Fruit fly (Drosophila melanogaster): ENCODE measurements around the gene CG15365.

CG15365 gene

DNA sequence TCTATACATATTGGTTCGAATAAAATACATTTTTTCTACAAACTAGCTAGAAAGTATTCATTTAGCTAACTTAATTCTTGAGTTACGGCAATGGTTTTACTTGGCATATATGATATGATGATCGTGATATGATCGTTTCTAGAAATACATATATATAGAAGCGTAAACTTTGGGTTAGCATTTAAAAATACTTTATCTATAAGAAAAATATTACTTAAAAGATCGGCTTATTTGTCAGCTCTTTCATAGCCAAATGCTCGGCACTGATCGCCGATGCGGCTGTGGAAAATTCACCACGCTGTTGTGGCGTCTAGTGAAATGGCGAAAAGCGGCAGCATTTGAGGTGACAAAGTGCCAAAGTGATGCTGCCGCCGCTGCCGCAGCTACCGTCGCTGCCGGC is 60.6 kb downstream of the CG15365 start:
- TF ChIP-seq noc (tag; optimal IDR thresholded peaks at IDR 0.05): no peak

All from whole organism, larva.